Fruit fly (Drosophila melanogaster) whole organism, embryonic: ENCODE measurements around the gene CG7367.

Source experiments
- BtbVII ChIP-seq: fragments of 200-800 bp; sonication (Bioruptor generic); optimal IDR thresholded peaks from 3 replicates; lab custom pipeline; 2017; ENCODE audit warnings: missing biosample characterization, mild to moderate bottlenecking, missing genetic modification characterization
- CG10209 ChIP-seq: fragments of 200-800 bp; sonication (Bioruptor generic); optimal IDR thresholded peaks from 3 replicates; lab custom pipeline; 2017; ENCODE audit warnings: missing biosample characterization, mild to moderate bottlenecking, missing genetic modification characterization, missing genetic modification reagents
- CG10431 ChIP-seq: fragments of 200-800 bp; sonication (Bioruptor generic); optimal IDR thresholded peaks from 3 replicates; lab custom pipeline; 2018; ENCODE audit warnings: missing biosample characterization, mild to moderate bottlenecking, missing genetic modification characterization
- CG11085 ChIP-seq: fragments of 200-800 bp; sonication (Bioruptor generic); IDR thresholded peaks from 2 replicates; pipeline ENCODE4 v1.3.6; 2022; ENCODE audit warnings: missing biosample characterization, missing genetic modification characterization
- CG11093 ChIP-seq: fragments of 200-800 bp; sonication (Bioruptor generic); IDR thresholded peaks from 3 replicates; pipeline ENCODE4 v1.3.6; 2022; ENCODE audit warnings: missing biosample characterization, missing genetic modification characterization
- CG11695 ChIP-seq: fragments of 200-800 bp; sonication (Bioruptor generic); IDR thresholded peaks from 3 replicates; pipeline ENCODE4 v1.3.6; 2022; ENCODE audit warnings: missing biosample characterization, missing genetic modification characterization
- CG12155 ChIP-seq: fragments of 200-800 bp; sonication (Bioruptor generic); optimal IDR thresholded peaks from 3 replicates; lab custom pipeline; 2016; ENCODE audit warnings: missing biosample characterization, missing genetic modification characterization
- CG12391 ChIP-seq: fragments of 200-800 bp; sonication (Bioruptor generic); optimal IDR thresholded peaks from 3 replicates; lab custom pipeline; 2018; ENCODE audit warnings: missing biosample characterization, mild to moderate bottlenecking, missing genetic modification characterization, moderate library complexity
- CG12744 ChIP-seq: fragments of 200-800 bp; sonication (Bioruptor generic); optimal IDR thresholded peaks from 2 replicates; lab custom pipeline; 2016; ENCODE audit warnings: missing biosample characterization, missing genetic modification characterization
- CG13424 ChIP-seq: fragments of 200-800 bp; sonication (Bioruptor generic); optimal IDR thresholded peaks from 2 replicates; lab custom pipeline; 2019; ENCODE audit warnings: missing biosample characterization, mild to moderate bottlenecking, missing genetic modification characterization, moderate library complexity
- CG14050 ChIP-seq: fragments of 200-800 bp; sonication (Bioruptor generic); IDR thresholded peaks from 3 replicates; pipeline ENCODE4 v1.3.6; 2022; ENCODE audit warnings: missing biosample characterization, missing genetic modification characterization
- CG14441 ChIP-seq: fragments of 200-800 bp; sonication (Bioruptor generic); IDR thresholded peaks from 2 replicates; pipeline ENCODE4 v1.3.6; 2022; ENCODE audit warnings: missing biosample characterization, missing genetic modification characterization
- CG15269 ChIP-seq: fragments of 200-800 bp; sonication (Bioruptor generic); optimal IDR thresholded peaks from 2 replicates; lab custom pipeline; 2018; ENCODE audit warnings: missing biosample characterization, mild to moderate bottlenecking, missing genetic modification characterization, moderate library complexity
- CG1647 ChIP-seq: fragments of 200-800 bp; sonication (Bioruptor generic); optimal IDR thresholded peaks from 3 replicates; lab custom pipeline; 2016; ENCODE audit warnings: missing biosample characterization, missing genetic modification characterization
- CG17328 ChIP-seq: fragments of 200-800 bp; sonication (Bioruptor generic); IDR thresholded peaks from 2 replicates; pipeline ENCODE4 v1.3.6; 2022; ENCODE audit warnings: missing biosample characterization, missing genetic modification characterization
- CG17361 ChIP-seq: fragments of 200-800 bp; sonication (Bioruptor generic); IDR thresholded peaks from 3 replicates; pipeline ENCODE4 v1.3.6; 2022; ENCODE audit warnings: missing biosample characterization, missing genetic modification characterization
- CG17568 ChIP-seq: fragments of 200-800 bp; sonication (Bioruptor generic); optimal IDR thresholded peaks from 2 replicates; lab custom pipeline; 2018; ENCODE audit warnings: missing biosample characterization, mild to moderate bottlenecking, missing genetic modification characterization, moderate library complexity
- CG6683 ChIP-seq: fragments of 200-800 bp; sonication (Bioruptor generic); optimal IDR thresholded peaks from 2 replicates; lab custom pipeline; 2017; ENCODE audit warnings: missing biosample characterization, mild to moderate bottlenecking, missing genetic modification characterization, missing genetic modification reagents
- CG7357 ChIP-seq: fragments of 200-800 bp; sonication (Bioruptor generic); IDR thresholded peaks from 3 replicates; pipeline ENCODE4 v1.3.6; 2022; ENCODE audit warnings: missing biosample characterization, missing genetic modification characterization
- CG7839 ChIP-seq: fragments of 200-800 bp; sonication (Bioruptor generic); optimal IDR thresholded peaks from 3 replicates; lab custom pipeline; 2018; ENCODE audit warnings: missing biosample characterization, mild to moderate bottlenecking, missing genetic modification characterization, moderate library complexity
- CG8281 ChIP-seq: fragments of 200-800 bp; sonication (Bioruptor generic); optimal IDR thresholded peaks from 2 replicates; lab custom pipeline; 2018; ENCODE audit warnings: missing biosample characterization, mild to moderate bottlenecking, missing genetic modification characterization, moderate library complexity
- CG8290 ChIP-seq, 3 experiments: fragments of 200-800 bp; sonication (Bioruptor generic); optimal IDR thresholded peaks; 2 replicates each; lab custom pipeline; 2016 to 2019; ENCODE audit warnings: missing biosample characterization in 3 of 3, missing genetic modification characterization in 3 of 3, mild to moderate bottlenecking in 2 of 3, moderate library complexity in 1 of 3
- CG9437 ChIP-seq: fragments of 200-800 bp; sonication (Bioruptor generic); optimal IDR thresholded peaks from 2 replicates; lab custom pipeline; 2018; ENCODE audit warnings: missing biosample characterization, mild to moderate bottlenecking, missing genetic modification characterization
- CG9817 ChIP-seq: fragments of 200-800 bp; sonication (Bioruptor generic); optimal IDR thresholded peaks from 2 replicates; lab custom pipeline; 2018; ENCODE audit warnings: missing biosample characterization, mild to moderate bottlenecking, missing genetic modification characterization, moderate library complexity
- Dref ChIP-seq: fragments of 200-800 bp; sonication (Bioruptor generic); IDR thresholded peaks from 2 replicates; pipeline ENCODE4 v1.3.6; 2022; ENCODE audit warnings: missing biosample characterization, missing genetic modification characterization
- Ets97D ChIP-seq: fragments of 200-800 bp; sonication (Bioruptor generic); optimal IDR thresholded peaks from 3 replicates; lab custom pipeline; 2016; ENCODE audit warnings: missing biosample characterization, missing genetic modification characterization
- H2.0 ChIP-seq: fragments of 200-800 bp; sonication (Bioruptor generic); IDR thresholded peaks from 2 replicates; pipeline ENCODE4 v1.3.6; 2022; ENCODE audit warnings: missing biosample characterization, missing genetic modification characterization
- HHEX ChIP-seq: fragments of 200-800 bp; sonication (Bioruptor generic); optimal IDR thresholded peaks from 3 replicates; lab custom pipeline; 2017; ENCODE audit warnings: missing biosample characterization, mild to moderate bottlenecking, missing genetic modification characterization, missing genetic modification reagents
- Hey ChIP-seq: fragments of 200-800 bp; sonication (Bioruptor generic); optimal IDR thresholded peaks from 3 replicates; lab custom pipeline; 2018; ENCODE audit warnings: missing biosample characterization, mild to moderate bottlenecking, missing genetic modification characterization
- NfI ChIP-seq: fragments of 200-800 bp; sonication (Bioruptor generic); optimal IDR thresholded peaks from 3 replicates; lab custom pipeline; 2018; ENCODE audit warnings: missing biosample characterization, mild to moderate bottlenecking, missing genetic modification characterization, moderate library complexity
- Optix ChIP-seq: fragments of 200-800 bp; sonication (Bioruptor generic); IDR thresholded peaks from 3 replicates; pipeline ENCODE4 v1.3.6; 2022; ENCODE audit warnings: missing biosample characterization, missing genetic modification characterization
- Rfx ChIP-seq: fragments of 200-800 bp; sonication (Bioruptor generic); IDR thresholded peaks from 2 replicates; pipeline ENCODE4 v1.3.6; 2022; ENCODE audit warnings: missing biosample characterization, missing genetic modification characterization
- Sin3A ChIP-seq: fragments of >200 bp; optimal IDR thresholded peaks from 2 replicates; lab custom pipeline; 2018
- TFAM ChIP-seq: fragments of 200-800 bp; sonication (Bioruptor generic); optimal IDR thresholded peaks from 2 replicates; lab custom pipeline; 2017; ENCODE audit warnings: missing biosample characterization, missing genetic modification characterization, inconsistent platforms
- Vsx1 ChIP-seq: fragments of 200-800 bp; sonication (Bioruptor generic); optimal IDR thresholded peaks from 2 replicates; lab custom pipeline; 2017; ENCODE audit warnings: missing biosample characterization, mild to moderate bottlenecking, missing genetic modification characterization, missing genetic modification reagents
- Xrp1 ChIP-seq: fragments of 200-800 bp; sonication (Bioruptor generic); IDR thresholded peaks from 2 replicates; pipeline ENCODE4 v1.3.6; 2022; ENCODE audit warnings: missing biosample characterization, missing genetic modification characterization
- bab2 ChIP-seq: fragments of 200-800 bp; sonication (Bioruptor generic); optimal IDR thresholded peaks from 2 replicates; lab custom pipeline; 2016; ENCODE audit warnings: missing biosample characterization, missing genetic modification characterization
- bsh ChIP-seq, 2 experiments: fragments of 200-800 bp; sonication (Bioruptor generic); optimal IDR thresholded peaks; 2 replicates each; lab custom pipeline; 2017 to 2018; ENCODE audit warnings: mild to moderate bottlenecking in 2 of 2, missing biosample characterization in 2 of 2, missing genetic modification characterization in 2 of 2, moderate library complexity in 1 of 2
- crc ChIP-seq: fragments of 200-800 bp; sonication (Bioruptor generic); optimal IDR thresholded peaks from 2 replicates; lab custom pipeline; 2016; ENCODE audit warnings: missing biosample characterization, missing genetic modification characterization
- dmrt99B ChIP-seq: fragments of 200-800 bp; sonication (Bioruptor generic); optimal IDR thresholded peaks from 2 replicates; lab custom pipeline; 2018; ENCODE audit warnings: missing biosample characterization, mild to moderate bottlenecking, missing genetic modification characterization, moderate library complexity
- dysf ChIP-seq: fragments of 200-800 bp; sonication (Bioruptor generic); IDR thresholded peaks from 3 replicates; pipeline ENCODE4 v1.3.6; 2022; ENCODE audit warnings: missing biosample characterization, missing genetic modification characterization
- eve ChIP-seq, 2 experiments: fragments of >200 bp; optimal IDR thresholded peaks; 2 replicates each; lab custom pipeline; 2017; ENCODE audit warnings: missing biosample characterization in 2 of 2, missing genetic modification characterization in 2 of 2
- gsb ChIP-seq: fragments of 200-800 bp; sonication (Bioruptor generic); IDR thresholded peaks from 2 replicates; pipeline ENCODE4 v1.3.6; 2022; ENCODE audit warnings: missing biosample characterization, missing genetic modification characterization
- klu ChIP-seq: fragments of 200-800 bp; sonication (Bioruptor generic); IDR thresholded peaks from 2 replicates; pipeline ENCODE4 v1.3.6; 2022; ENCODE audit warnings: missing biosample characterization, missing genetic modification characterization
- lab ChIP-seq: fragments of 200-800 bp; sonication (Bioruptor generic); optimal IDR thresholded peaks from 3 replicates; lab custom pipeline; 2017; ENCODE audit warnings: missing biosample characterization, missing genetic modification characterization, mild to moderate bottlenecking, moderate library complexity, missing genetic modification reagents
- prd ChIP-seq, 3 experiments: fragments of >200 bp in 2 of 3; fragments of 200-800 bp in 1 of 3; sonication (Bioruptor generic) in 1 of 3; optimal IDR thresholded peaks in 2 of 3; IDR thresholded peaks in 1 of 3; 2 replicates in 2 of 3; 3 replicates in 1 of 3; pipeline versions ENCODE4 v1.3.6 to Lab custom; 2017 to 2022; ENCODE audit warnings: missing biosample characterization in 1 of 3, missing genetic modification characterization in 1 of 3
- seq ChIP-seq: fragments of 200-800 bp; sonication (Bioruptor generic); IDR thresholded peaks from 2 replicates; pipeline ENCODE4 v1.3.6; 2022; ENCODE audit warnings: missing biosample characterization, missing genetic modification characterization
- tgo ChIP-seq: fragments of 200-800 bp; sonication (Bioruptor generic); IDR thresholded peaks from 3 replicates; pipeline ENCODE4 v1.3.6; 2022; ENCODE audit warnings: missing biosample characterization, missing genetic modification characterization
- tx ChIP-seq: fragments of 200-800 bp; sonication (Bioruptor generic); optimal IDR thresholded peaks from 2 replicates; lab custom pipeline; 2016; ENCODE audit warnings: missing biosample characterization, missing genetic modification characterization
- unpg ChIP-seq: fragments of 200-800 bp; sonication (Bioruptor generic); optimal IDR thresholded peaks from 3 replicates; lab custom pipeline; 2018; ENCODE audit warnings: missing biosample characterization, mild to moderate bottlenecking, missing genetic modification characterization, moderate library complexity

CG7367 gene

dm6 chr2L:7991951-7992350, 47.6 kb downstream of the CG7367 start:
- TF ChIP-seq gsb (GFP tag; lab: Robert Waterston, UW) (0 out of 2 replicates have a peak, but pooled peaks have one; percentile 12), TFAM (GFP tag; lab: Kevin White, UChicago) (no peak), CG12155 (GFP tag; lab: Kevin White, UChicago) (peak; percentile 13), CG12391 (peak; percentile 32), unpg (GFP tag; lab: Kevin White, UChicago) (peak; percentile 2), Ets97D (GFP tag; lab: Kevin White, UChicago) (no peak), Xrp1 (GFP tag; lab: Robert Waterston, UW) (peak; percentile 43; the same call in 1 of the 2 replicates), CG7357 (GFP tag; lab: Robert Waterston, UW) (no peak), Dref (no peak), bsh (GFP tag; optimal IDR thresholded peaks at IDR 0.05; lab: Kevin White, UChicago) (peak in 1 of 2 experiments; percentile 35), CG8290 (GFP tag; optimal IDR thresholded peaks at IDR 0.05; lab: Kevin White, UChicago) (no peak), CG8290 (tag; optimal IDR thresholded peaks at IDR 0.05; lab: Kevin White, UChicago) (peak in 1 of 2 experiments; percentile 11), prd (optimal IDR thresholded peaks at IDR 0.05; lab: Kevin White, UChicago) (no peak), prd (GFP tag; IDR thresholded peaks at IDR 0.05; lab: Robert Waterston, UW) (no peak), CG11093 (GFP tag; lab: Robert Waterston, UW) (no peak), CG10209 (GFP tag; lab: Kevin White, UChicago) (peak; percentile 34), bab2 (GFP tag; lab: Kevin White, UChicago) (no peak), BtbVII (GFP tag; lab: Kevin White, UChicago) (no peak), Optix (GFP tag; lab: Robert Waterston, UW) (no peak), CG14050 (0 out of 3 replicates have a peak, but pooled peaks have one; percentile 20), CG9437 (no peak), CG9817 (peak; percentile 6), H2.0 (GFP tag; lab: Robert Waterston, UW) (peak; percentile 41; the same call in 1 of the 2 replicates), tx (GFP tag; lab: Kevin White, UChicago) (no peak), CG12744 (GFP tag; lab: Kevin White, UChicago) (peak; percentile 13), CG13424 (peak; percentile 41), CG17568 (GFP tag; lab: Kevin White, UChicago) (peak; percentile 12), Rfx (GFP tag; lab: Robert Waterston, UW) (peak; percentile 49; the same call in 1 of the 2 replicates), CG11695 (GFP tag; lab: Robert Waterston, UW) (peak; percentile 21; the same call in 1 of the 3 replicates), Hey (tag; lab: Kevin White, UChicago) (no peak), dmrt99B (tag; lab: Kevin White, UChicago) (peak; percentile 18), Vsx1 (peak; percentile 1), dysf (peak; percentile 52), NfI (peak; percentile 28), CG6683 (GFP tag; lab: Kevin White, UChicago) (no peak), HHEX (GFP tag; lab: Kevin White, UChicago) (no peak), seq (GFP tag; lab: Robert Waterston, UW) (no peak), CG14441 (no peak), crc (no peak), CG11085 (GFP tag; lab: Robert Waterston, UW) (no peak), CG7839 (tag; lab: Kevin White, UChicago) (peak; percentile 8), eve (GFP tag; optimal IDR thresholded peaks at IDR 0.05; lab: Kevin White, UChicago) (peak in 1 of 2 experiments; percentile 22), CG15269 (tag; lab: Kevin White, UChicago) (peak; percentile 58), lab (peak; percentile 17), CG10431 (GFP tag; lab: Kevin White, UChicago) (no peak), klu (GFP tag; lab: Robert Waterston, UW) (no peak), CG8281 (tag; lab: Kevin White, UChicago) (no peak), CG17361 (0 out of 3 replicates have a peak, but pooled peaks have one; percentile 28), Sin3A (lab: Kevin White, UChicago) (no peak), CG17328 (peak; percentile 17; the same call in 1 of the 2 replicates), CG1647 (GFP tag; lab: Kevin White, UChicago) (no peak), tgo (GFP tag; lab: Robert Waterston, UW) (peak; percentile 19; the same call in 1 of the 3 replicates)
